Fruit fly (Drosophila melanogaster): ENCODE data around the gene pix.

The pix gene

dm6 chr3L:8985132-8985847 lies 10.7 kb upstream of the pix start:
- TF ChIP-seq Pif1A (GFP tag; optimal IDR thresholded peaks at IDR 0.05) (no peak), CG4496 (GFP tag; IDR thresholded peaks at IDR 0.05) (peak; percentile 27; the same call in 1 of the 3 replicates), rn (GFP tag; IDR thresholded peaks at IDR 0.05) (no peak), EcR (GFP tag; optimal IDR thresholded peaks at IDR 0.05) (no peak), Snoo (tag; optimal IDR thresholded peaks at IDR 0.05) (no peak), CG17806 (tag; optimal IDR thresholded peaks at IDR 0.05) (no peak), CG9948 (tag; optimal IDR thresholded peaks at IDR 0.05) (no peak), CG15710 (tag; optimal IDR thresholded peaks at IDR 0.05) (no peak)

DNA sequence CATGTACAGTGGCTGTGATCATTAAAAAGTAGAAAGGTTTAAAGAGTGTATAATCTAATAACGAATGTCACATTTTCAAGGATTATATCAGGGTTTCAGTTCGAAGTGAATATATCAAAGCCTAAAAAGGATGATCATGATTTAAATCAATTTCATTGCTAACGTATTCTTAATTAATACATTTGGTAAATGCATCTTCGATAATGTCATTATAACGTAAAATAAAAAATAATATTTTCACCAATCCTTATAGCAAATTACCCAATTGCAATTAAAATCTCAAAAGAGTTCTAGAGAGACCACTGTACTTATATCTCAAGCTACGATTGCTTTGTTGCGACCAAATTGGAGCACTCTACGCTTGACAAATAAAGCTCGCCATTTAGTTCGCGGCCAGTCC lies 7.5 kb upstream of the pix start:
- no peak for TF ChIP-seq CG34367 (tag; optimal IDR thresholded peaks at IDR 0.05)
- no peak for TF ChIP-seq CG8159 (tag; optimal IDR thresholded peaks at IDR 0.05)
- TF ChIP-seq CG8301 (tag; optimal IDR thresholded peaks at IDR 0.05), result no peak
- no peak for TF ChIP-seq CG9948 (tag; optimal IDR thresholded peaks at IDR 0.05)
- no peak for TF ChIP-seq EcR (GFP tag; optimal IDR thresholded peaks at IDR 0.05)
- no peak for TF ChIP-seq D1 (tag; optimal IDR thresholded peaks at IDR 0.05)
- no peak for TF ChIP-seq Pif1B (GFP tag; optimal IDR thresholded peaks at IDR 0.05)
- TF ChIP-seq Ets98B (GFP tag; IDR thresholded peaks at IDR 0.05), result no peak
- TF ChIP-seq CG4496 (GFP tag; IDR thresholded peaks at IDR 0.05), result no peak
- TF ChIP-seq fd96Ca (GFP tag; IDR thresholded peaks at IDR 0.05), result no peak
- no peak for TF ChIP-seq CG15710 (tag; optimal IDR thresholded peaks at IDR 0.05)
- TF ChIP-seq CG13204 (GFP tag; optimal IDR thresholded peaks at IDR 0.05), result no peak
- no peak for TF ChIP-seq CG10348 (GFP tag; IDR thresholded peaks at IDR 0.05)
- TF ChIP-seq gl (tag; optimal IDR thresholded peaks at IDR 0.05), result no peak
- no peak for TF ChIP-seq Snoo (tag; optimal IDR thresholded peaks at IDR 0.05)
- no peak for TF ChIP-seq rn (GFP tag; IDR thresholded peaks at IDR 0.05)
- no peak for TF ChIP-seq CG12605 (GFP tag; IDR thresholded peaks at IDR 0.05)

DNA sequence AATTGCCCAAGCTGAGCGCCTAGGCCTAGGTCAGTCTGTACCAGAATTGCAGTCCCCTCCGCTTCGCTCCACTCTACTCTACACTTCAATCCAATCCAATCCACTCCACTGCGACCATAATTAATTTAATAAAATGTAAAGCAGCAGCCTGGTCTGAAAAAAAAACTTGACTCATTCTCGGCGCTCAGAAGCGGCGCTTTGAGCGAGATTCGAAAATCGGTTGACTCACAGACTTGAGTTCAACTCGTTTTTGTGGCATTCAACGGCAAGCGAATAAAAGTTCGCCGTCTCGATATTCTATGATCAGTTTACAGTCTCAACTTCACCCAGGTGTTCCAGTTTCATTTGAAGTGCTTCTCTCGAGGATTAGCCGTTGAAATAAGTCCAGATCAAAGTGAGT lies 6.9 kb upstream of the pix start, which contains the start of gene CG13314:
Gene CG13314 (plus strand): TSS at position 301 of the 400 bp plus-strand sequence.
- no peak for TF ChIP-seq CG8301 (tag; optimal IDR thresholded peaks at IDR 0.05)
- TF ChIP-seq CG14655 (GFP tag; optimal IDR thresholded peaks at IDR 0.05), result no peak
- TF ChIP-seq CG17806 (tag; optimal IDR thresholded peaks at IDR 0.05), result no peak
- TF ChIP-seq Ets98B (GFP tag; IDR thresholded peaks at IDR 0.05), result no peak
- no peak for TF ChIP-seq EcR (GFP tag; optimal IDR thresholded peaks at IDR 0.05)
- TF ChIP-seq D1 (tag; optimal IDR thresholded peaks at IDR 0.05), result no peak
- no peak for TF ChIP-seq CG32121 (GFP tag; IDR thresholded peaks at IDR 0.05)
- TF ChIP-seq Pif1B (GFP tag; optimal IDR thresholded peaks at IDR 0.05), result no peak
- TF ChIP-seq Pif1A (GFP tag; optimal IDR thresholded peaks at IDR 0.05), result no peak
- no peak for TF ChIP-seq CG13204 (GFP tag; optimal IDR thresholded peaks at IDR 0.05)
- no peak for TF ChIP-seq CG34367 (tag; optimal IDR thresholded peaks at IDR 0.05)
- TF ChIP-seq CG9948 (tag; optimal IDR thresholded peaks at IDR 0.05), result no peak
- no peak for TF ChIP-seq CG8159 (tag; optimal IDR thresholded peaks at IDR 0.05)

dm6 chr3L:8979780-8980179 lies 5.2 kb upstream of the pix start, which contains the start of gene CG5644:
CG5644 (minus strand) TSS chr3L:8979880.
- TF ChIP-seq CG32121 (GFP tag; IDR thresholded peaks at IDR 0.05), result no peak
- no peak for TF ChIP-seq D1 (tag; optimal IDR thresholded peaks at IDR 0.05)
- TF ChIP-seq CG13204 (GFP tag; optimal IDR thresholded peaks at IDR 0.05), result no peak
- no peak for TF ChIP-seq Pif1B (GFP tag; optimal IDR thresholded peaks at IDR 0.05)
- TF ChIP-seq CG14655 (GFP tag; optimal IDR thresholded peaks at IDR 0.05), result no peak
- TF ChIP-seq Pif1A (GFP tag; optimal IDR thresholded peaks at IDR 0.05), result no peak
- TF ChIP-seq CG8301 (tag; optimal IDR thresholded peaks at IDR 0.05), result no peak
- no peak for TF ChIP-seq gl (tag; optimal IDR thresholded peaks at IDR 0.05)
- no peak for TF ChIP-seq rn (GFP tag; IDR thresholded peaks at IDR 0.05)
- no peak for TF ChIP-seq CG8159 (tag; optimal IDR thresholded peaks at IDR 0.05)

- TF ChIP-seq EcR (GFP tag; optimal IDR thresholded peaks at IDR 0.05) (peak; percentile 70), CG15710 (tag; optimal IDR thresholded peaks at IDR 0.05) (no peak), CG10348 (GFP tag; IDR thresholded peaks at IDR 0.05) (peak; percentile 47; the same call in 1 of the 2 replicates), fd96Ca (GFP tag; IDR thresholded peaks at IDR 0.05) (peak; percentile 73; the same call in 2 of the 3 replicates), Snoo (tag; optimal IDR thresholded peaks at IDR 0.05) (no peak), CG9948 (tag; optimal IDR thresholded peaks at IDR 0.05) (peak; percentile 8), CG14655 (GFP tag; optimal IDR thresholded peaks at IDR 0.05) (no peak), Pif1B (GFP tag; optimal IDR thresholded peaks at IDR 0.05) (no peak), CG34367 (tag; optimal IDR thresholded peaks at IDR 0.05) (no peak), CG4496 (GFP tag; IDR thresholded peaks at IDR 0.05) (peak; percentile 83; the same call in 2 of the 3 replicates), CG12605 (GFP tag; IDR thresholded peaks at IDR 0.05) (peak; percentile 40), D1 (tag; optimal IDR thresholded peaks at IDR 0.05) (no peak), gl (tag; optimal IDR thresholded peaks at IDR 0.05) (no peak), Pif1A (GFP tag; optimal IDR thresholded peaks at IDR 0.05) (no peak), CG17806 (tag; optimal IDR thresholded peaks at IDR 0.05) (no peak), CG13204 (GFP tag; optimal IDR thresholded peaks at IDR 0.05) (no peak), CG8301 (tag; optimal IDR thresholded peaks at IDR 0.05) (peak; percentile 3), CG32121 (GFP tag; IDR thresholded peaks at IDR 0.05) (peak; percentile 84), CG8159 (tag; optimal IDR thresholded peaks at IDR 0.05) (no peak), Ets98B (GFP tag; IDR thresholded peaks at IDR 0.05) (peak; percentile 74), rn (GFP tag; IDR thresholded peaks at IDR 0.05) (no peak)
Measured at dm6 chr3L:8978678-8979413, 4.3 kb upstream of the pix start.

Measured in whole organism, pupa.